Worm (Caenorhabditis elegans): Measurements from ENCODE around the gene C53D6.11.

DNA sequence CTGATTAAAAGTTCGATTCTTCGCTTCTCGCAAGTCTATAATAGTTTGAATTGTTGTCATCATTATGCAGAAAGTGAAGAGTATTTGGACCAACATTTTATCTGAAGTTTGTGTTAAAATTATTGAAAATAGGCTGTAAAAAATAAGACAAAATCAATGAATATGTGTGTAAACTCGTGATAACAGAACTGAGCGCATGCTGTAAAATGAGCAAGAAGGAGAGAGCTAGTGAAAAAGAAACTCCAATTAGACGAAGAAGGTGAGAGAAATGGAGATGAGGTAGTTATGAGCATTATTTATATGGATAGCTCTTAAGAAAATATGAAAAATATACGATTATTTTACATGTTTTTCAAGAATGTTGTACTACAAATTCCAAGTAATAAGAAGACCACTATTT lies 10.5 kb downstream of the C53D6.11 start, which contains the start of gene C53D6.4:
- TF ChIP-seq him-1 (tag; optimal IDR thresholded peaks at IDR 0.05) (no peak), dao-5 (tag; optimal IDR thresholded peaks at IDR 0.05) (no peak)

Data from whole organism, L4/young adult.